Fruit fly (Drosophila melanogaster): ENCODE data around the gene Glyp.

Glyp gene

DNA sequence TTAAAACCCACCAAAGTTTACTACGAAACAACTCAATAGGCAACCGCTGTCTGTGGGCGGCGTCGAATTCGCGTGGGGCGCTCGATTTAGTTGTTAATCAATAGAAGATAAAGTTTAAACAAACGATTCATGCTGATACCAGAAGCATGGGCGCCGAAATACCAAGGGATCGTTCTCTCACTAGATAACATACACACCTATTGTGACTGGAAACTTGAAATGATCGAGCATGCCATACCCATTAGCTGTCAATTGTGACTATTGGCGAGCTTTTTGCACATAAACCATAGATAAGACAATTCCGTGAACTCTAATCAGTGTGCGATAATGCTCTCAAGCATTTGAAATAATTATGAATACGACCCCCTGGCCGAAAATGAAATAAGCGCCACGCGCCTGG lies 48.8 kb downstream of the Glyp start (continued):
- TF ChIP-seq D (optimal IDR thresholded peaks at IDR 0.05) = no peak
- no peak for TF ChIP-seq D (GFP tag; optimal IDR thresholded peaks at IDR 0.05)
- TF ChIP-seq Camta (GFP tag; optimal IDR thresholded peaks at IDR 0.05) = peak; percentile 45
- TF ChIP-seq Hr3 (GFP tag; optimal IDR thresholded peaks at IDR 0.05) = peak; percentile 58
- TF ChIP-seq grn (GFP tag; optimal IDR thresholded peaks at IDR 0.05) = peak; percentile 45
- TF ChIP-seq CG17328 (GFP tag; IDR thresholded peaks at IDR 0.05) = no peak
- TF ChIP-seq shn (GFP tag; optimal IDR thresholded peaks at IDR 0.05) = peak; percentile 86
- peak; percentile 58 to 63 for TF ChIP-seq chif (GFP tag; optimal IDR thresholded peaks at IDR 0.05)
- peak; percentile 70 for TF ChIP-seq CG12659 (GFP tag; optimal IDR thresholded peaks at IDR 0.05)
- peak; percentile 86 for TF ChIP-seq sd (tag; optimal IDR thresholded peaks at IDR 0.05)
- peak; percentile 60 for TF ChIP-seq Hand (GFP tag; optimal IDR thresholded peaks at IDR 0.05)
- TF ChIP-seq CG3407 (GFP tag; optimal IDR thresholded peaks at IDR 0.05) = peak; percentile 34
- TF ChIP-seq Lim3 (GFP tag; IDR thresholded peaks at IDR 0.05) = no peak
- no peak for TF ChIP-seq dmrt11E (tag; optimal IDR thresholded peaks at IDR 0.05)
- TF ChIP-seq Bteb2 (GFP tag; optimal IDR thresholded peaks at IDR 0.05) = peak; percentile 60
- no peak for TF ChIP-seq inv (GFP tag; IDR thresholded peaks at IDR 0.05; ENCODE audit: partially characterized antibody)
- peak; percentile 41 for TF ChIP-seq CG10274 (GFP tag; optimal IDR thresholded peaks at IDR 0.05)
- TF ChIP-seq TFAM (GFP tag; optimal IDR thresholded peaks at IDR 0.05) = no peak
- peak; percentile 85 for TF ChIP-seq CG9932 (GFP tag; IDR thresholded peaks at IDR 0.05)
- TF ChIP-seq danr (GFP tag; IDR thresholded peaks at IDR 0.05) = peak; percentile 59; the same call in 1 of the 2 replicates
- peak; percentile 70 for TF ChIP-seq caup (GFP tag; optimal IDR thresholded peaks at IDR 0.05; ENCODE audit: severe bottlenecking)
- TF ChIP-seq H2.0 (GFP tag; IDR thresholded peaks at IDR 0.05) = peak; percentile 54; the same call in 1 of the 2 replicates
- TF ChIP-seq CG1832 (GFP tag; optimal IDR thresholded peaks at IDR 0.05) = no peak
- TF ChIP-seq gcm (GFP tag; optimal IDR thresholded peaks at IDR 0.05) = peak; percentile 18
- no peak; the same call in 1 of the 2 replicates for TF ChIP-seq CG10321 (GFP tag; IDR thresholded peaks at IDR 0.05)
- no peak for TF ChIP-seq hb (GFP tag; IDR thresholded peaks at IDR 0.05; ENCODE audit: partially characterized antibody)
- TF ChIP-seq sug (tag; optimal IDR thresholded peaks at IDR 0.05) = peak; percentile 99
- no peak for TF ChIP-seq CG17802 (tag; optimal IDR thresholded peaks at IDR 0.05)
- peak; percentile 63; the same call in 1 of the 2 replicates for TF ChIP-seq CG14441 (GFP tag; IDR thresholded peaks at IDR 0.05)
- peak; percentile 82 for TF ChIP-seq CG10147 (GFP tag; optimal IDR thresholded peaks at IDR 0.05)
- TF ChIP-seq ERR (GFP tag; optimal IDR thresholded peaks at IDR 0.05) = peak; percentile 68
- TF ChIP-seq CG18262 (tag; optimal IDR thresholded peaks at IDR 0.05) = peak; percentile 46
- no peak for TF ChIP-seq gce (GFP tag; IDR thresholded peaks at IDR 0.05)
- TF ChIP-seq CG3838 (GFP tag; optimal IDR thresholded peaks at IDR 0.05) = peak; percentile 6
- peak; percentile 59 for TF ChIP-seq disco-r (GFP tag; optimal IDR thresholded peaks at IDR 0.05)
- no peak for TF ChIP-seq gfzf (GFP tag; optimal IDR thresholded peaks at IDR 0.05)
- TF ChIP-seq hbn (GFP tag; IDR thresholded peaks at IDR 0.05; ENCODE audit: partially characterized antibody) = no peak
- TF ChIP-seq CG17359 (tag; optimal IDR thresholded peaks at IDR 0.05) = peak; percentile 80
- TF ChIP-seq psq (GFP tag; optimal IDR thresholded peaks at IDR 0.05) = no peak
- peak; percentile 76 for TF ChIP-seq Atf6 (GFP tag; IDR thresholded peaks at IDR 0.05)
- TF ChIP-seq sc (optimal IDR thresholded peaks at IDR 0.05) = no peak
- TF ChIP-seq sc (GFP tag; optimal IDR thresholded peaks at IDR 0.05) = peak; percentile 44
- TF ChIP-seq Fer2 (tag; optimal IDR thresholded peaks at IDR 0.05) = peak; percentile 20
- TF ChIP-seq lmd (GFP tag; IDR thresholded peaks at IDR 0.05) = peak; percentile 86
- peak; percentile 81 for TF ChIP-seq HmgZ (tag; optimal IDR thresholded peaks at IDR 0.05)
- peak; percentile 78 for TF ChIP-seq Dip3 (GFP tag; optimal IDR thresholded peaks at IDR 0.05)
- TF ChIP-seq CHES-1-like (GFP tag; optimal IDR thresholded peaks at IDR 0.05) = peak; percentile 67
- TF ChIP-seq ap (GFP tag; IDR thresholded peaks at IDR 0.05) = no peak
- peak; percentile 81 for TF ChIP-seq CG1647 (GFP tag; optimal IDR thresholded peaks at IDR 0.05)
- peak; percentile 50 for TF ChIP-seq Awh (GFP tag; IDR thresholded peaks at IDR 0.05)
- peak; percentile 2 for TF ChIP-seq CG31388 (GFP tag; optimal IDR thresholded peaks at IDR 0.05)
- peak; percentile 47 for TF ChIP-seq CG14050 (GFP tag; IDR thresholded peaks at IDR 0.05)
